Worm (Caenorhabditis elegans): Measurements from ENCODE around the gene odd-2.

Gene odd-2

DNA sequence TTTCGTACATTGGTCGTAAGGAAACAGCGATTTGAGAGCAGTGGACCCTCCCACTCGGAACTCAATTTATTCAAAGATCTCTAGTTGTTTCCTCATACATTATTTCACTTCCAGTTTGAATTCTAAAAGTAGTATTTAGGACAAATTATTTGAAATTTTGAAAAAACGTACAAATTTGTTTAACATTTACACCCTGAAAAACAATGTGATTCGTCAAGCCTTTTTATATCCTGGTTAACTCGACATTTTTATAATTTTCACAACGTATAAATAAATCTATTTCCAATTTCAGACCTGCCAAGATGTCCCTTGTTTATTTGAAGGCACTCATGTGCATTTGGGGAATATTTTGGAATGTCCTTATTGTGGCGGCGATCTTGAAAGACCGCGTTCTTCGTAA lies 44.8 kb downstream of the odd-2 start, which contains the start of gene C15H9.3:
C15H9.3 (plus strand) TSS at position 301 of the 400 bp plus-strand sequence.
- no peak for TF ChIP-seq hmg-11 (tag; optimal IDR thresholded peaks at IDR 0.05)
- TF ChIP-seq lin-15B (tag; optimal IDR thresholded peaks at IDR 0.05), result no peak
- no peak for TF ChIP-seq fos-1 (tag; optimal IDR thresholded peaks at IDR 0.05)
- no peak for TF ChIP-seq nhr-25 (tag; optimal IDR thresholded peaks at IDR 0.05)

DNA sequence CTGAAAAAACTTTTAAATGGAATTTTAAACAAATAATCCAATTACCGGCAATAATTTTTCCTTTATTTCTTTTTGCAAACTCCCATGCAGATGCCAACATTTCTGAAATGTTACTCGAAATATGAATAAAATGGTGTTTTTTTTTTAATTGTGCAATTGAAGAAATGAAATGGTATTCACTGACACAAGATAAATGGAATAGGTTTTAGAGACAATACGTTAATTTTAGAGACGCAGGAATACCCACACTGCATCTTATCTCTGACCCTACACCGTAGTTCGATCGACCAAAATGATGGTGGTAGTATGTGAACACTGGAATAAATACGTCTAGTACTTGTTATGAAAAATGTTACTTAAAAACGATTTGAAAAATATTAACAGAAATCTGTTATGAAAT lies 47.5 kb downstream of the odd-2 start, which contains the start of gene prx-3:
prx-3 (minus strand) TSS at position 101 of the 400 bp plus-strand sequence.
- TF ChIP-seq ztf-11 (tag; optimal IDR thresholded peaks at IDR 0.05) (no peak), ztf-4 (tag; optimal IDR thresholded peaks at IDR 0.05) (no peak), elt-2 (tag; optimal IDR thresholded peaks at IDR 0.05) (peak; percentile 54), daf-12 (tag; optimal IDR thresholded peaks at IDR 0.05) (no peak), nhr-23 (tag; optimal IDR thresholded peaks at IDR 0.05) (no peak)

Measured in whole organism, L3 larva.